Worm (Caenorhabditis elegans) whole organism, L4 larva: ENCODE data around the gene R01H2.1.
A peak's percentile ranks its signal among the peaks of the same experiment; 100 is the strongest.

Source experiments
- D1046.2 ChIP-seq: fragments of 200-800 bp; sonication (Bioruptor generic); IDR thresholded peaks from 2 replicates; pipeline ENCODE4 v1.3.6; 2022; ENCODE audit warnings: missing genetic modification characterization, missing compliant biosample characterization
- F26F4.8 ChIP-seq: fragments of 200-800 bp; sonication (Bioruptor generic); conservative IDR thresholded peaks from 2 replicates; pipeline ENCODE4 v1.3.6; 2022; ENCODE audit warnings: missing genetic modification characterization, missing compliant biosample characterization
- T20F7.1 ChIP-seq: fragments of 200-800 bp; sonication (Bioruptor generic); optimal IDR thresholded peaks from 2 replicates; lab custom pipeline; 2018; ENCODE audit warnings: mild to moderate bottlenecking, missing genetic modification characterization, missing compliant biosample characterization
- Y105C5A.15 ChIP-seq: fragments of 200-800 bp; sonication (Bioruptor generic); IDR thresholded peaks from 2 replicates; pipeline ENCODE4 v1.3.6; 2022; ENCODE audit warnings: missing genetic modification characterization, missing compliant biosample characterization
- Y48G9A.11 ChIP-seq: fragments of 200-800 bp; sonication (Bioruptor generic); IDR thresholded peaks from 2 replicates; pipeline ENCODE4 v1.3.6; 2022; ENCODE audit warnings: missing genetic modification reagents, missing genetic modification characterization, missing compliant biosample characterization
- ZK337.2 ChIP-seq: fragments of 200-800 bp; sonication (Bioruptor generic); IDR thresholded peaks from 2 replicates; pipeline ENCODE4 v1.3.6; 2022; ENCODE audit warnings: missing genetic modification reagents, missing genetic modification characterization, missing compliant biosample characterization
- ZK546.5 ChIP-seq, 2 experiments: sonication (generic microtip); optimal IDR thresholded peaks; 2 replicates each; lab custom pipeline; 2017; ENCODE audit warnings: missing biosample characterization in 2 of 2, missing genetic modification characterization in 2 of 2
- ama-1 ChIP-seq: fragments of 150-350 bp; optimal IDR thresholded peaks from 2 replicates; lab custom pipeline; 2014; ENCODE audit warnings: inconsistent platforms, mixed read lengths
- attf-4 ChIP-seq: sonication (generic microtip); optimal IDR thresholded peaks from 3 replicates; lab custom pipeline; 2017; ENCODE audit warnings: missing biosample characterization, missing genetic modification characterization
- ceh-32 ChIP-seq: sonication (generic microtip); optimal IDR thresholded peaks from 2 replicates; lab custom pipeline; 2016; ENCODE audit warnings: mild to moderate bottlenecking, missing genetic modification characterization, missing compliant biosample characterization; ENCODE audit not compliant: poor library complexity
- ces-1 ChIP-seq: fragments of 150-350 bp; sonication (generic microtip); optimal IDR thresholded peaks from 4 replicates; lab custom pipeline; 2014; ENCODE audit warnings: missing biosample characterization, missing genetic modification reagents, missing genetic modification characterization
- daf-16 ChIP-seq, 3 experiments: sonication (generic microtip); optimal IDR thresholded peaks; 2 replicates each; lab custom pipeline; 2016 to 2017; ENCODE audit warnings: missing genetic modification characterization in 3 of 3, missing genetic modification reagents in 3 of 3, mild to moderate bottlenecking in 2 of 3, missing compliant biosample characterization in 2 of 3, missing biosample characterization in 1 of 3, moderate library complexity in 1 of 3
- dmd-6 ChIP-seq: fragments of 200-800 bp; sonication (Bioruptor generic); IDR thresholded peaks from 2 replicates; pipeline ENCODE4 v1.3.6; 2022; ENCODE audit warnings: missing genetic modification reagents, missing genetic modification characterization, missing compliant biosample characterization
- dmd-8 ChIP-seq: fragments of 200-800 bp; sonication (Bioruptor generic); IDR thresholded peaks from 2 replicates; pipeline ENCODE4 v1.3.6; 2022; ENCODE audit warnings: missing genetic modification characterization, missing compliant biosample characterization
- dpl-1 ChIP-seq: fragments of 150-350 bp; optimal IDR thresholded peaks from 2 replicates; lab custom pipeline; 2014; ENCODE audit warnings: missing biosample characterization, missing genetic modification reagents, missing genetic modification characterization
- egl-43 ChIP-seq: fragments of 200-800 bp; sonication (Bioruptor generic); IDR thresholded peaks from 2 replicates; pipeline ENCODE4 v1.3.6; 2022; ENCODE audit warnings: missing genetic modification reagents, missing genetic modification characterization, missing compliant biosample characterization
- hlh-30 ChIP-seq: sonication (generic microtip); optimal IDR thresholded peaks from 2 replicates; lab custom pipeline; 2017; ENCODE audit warnings: antibody characterized with exemption, mild to moderate bottlenecking, missing genetic modification characterization, missing compliant biosample characterization; ENCODE audit not compliant: insufficient read depth
- lim-7 ChIP-seq: fragments of 200-800 bp; sonication (Bioruptor generic); IDR thresholded peaks from 2 replicates; pipeline ENCODE4 v1.3.6; 2022; ENCODE audit warnings: missing genetic modification characterization, missing compliant biosample characterization
- lin-38 ChIP-seq: fragments of 200-800 bp; sonication (Bioruptor generic); IDR thresholded peaks from 2 replicates; pipeline ENCODE4 v1.3.6; 2022; ENCODE audit warnings: missing genetic modification reagents, missing genetic modification characterization, missing compliant biosample characterization
- lir-3 ChIP-seq: sonication (generic microtip); optimal IDR thresholded peaks from 2 replicates; lab custom pipeline; 2016; ENCODE audit warnings: mild to moderate bottlenecking, missing genetic modification characterization, missing compliant biosample characterization
- lsy-2 ChIP-seq, 2 experiments: fragments of 150-350 bp in 1 of 2; sonication (generic microtip) in 1 of 2; optimal IDR thresholded peaks; 2 replicates each; lab custom pipeline; 2014 to 2017; ENCODE audit warnings: missing biosample characterization in 2 of 2, missing genetic modification characterization in 2 of 2
- mdl-1 ChIP-seq, 2 experiments: fragments of 150-350 bp in 1 of 2; sonication (generic microtip) in 1 of 2; optimal IDR thresholded peaks; 2 replicates each; lab custom pipeline; 2014 to 2017; ENCODE audit warnings: missing biosample characterization in 2 of 2, missing genetic modification characterization in 2 of 2
- mep-1 ChIP-seq: fragments of 150-350 bp; sonication (generic microtip); optimal IDR thresholded peaks from 3 replicates; lab custom pipeline; 2014; ENCODE audit warnings: missing biosample characterization, missing genetic modification characterization
- nhr-111 ChIP-seq: fragments of 200-800 bp; sonication (Bioruptor generic); optimal IDR thresholded peaks from 2 replicates; lab custom pipeline; 2018; ENCODE audit warnings: mild to moderate bottlenecking, missing genetic modification characterization, missing compliant biosample characterization
- nhr-28 ChIP-seq: fragments of 150-350 bp; optimal IDR thresholded peaks from 2 replicates; lab custom pipeline; 2014; ENCODE audit warnings: missing biosample characterization, missing genetic modification characterization
- nhr-48 ChIP-seq: sonication (generic microtip); optimal IDR thresholded peaks from 2 replicates; lab custom pipeline; 2016; ENCODE audit warnings: mild to moderate bottlenecking, missing genetic modification characterization, missing compliant biosample characterization
- nhr-6 ChIP-seq: fragments of 150-350 bp; optimal IDR thresholded peaks from 2 replicates; lab custom pipeline; 2014; ENCODE audit warnings: missing biosample characterization, missing genetic modification characterization
- nhr-76 ChIP-seq: fragments of 150-350 bp; optimal IDR thresholded peaks from 2 replicates; lab custom pipeline; 2014; ENCODE audit warnings: missing biosample characterization, missing genetic modification characterization
- nhr-77 ChIP-seq: fragments of 150-350 bp; optimal IDR thresholded peaks from 2 replicates; lab custom pipeline; 2014; ENCODE audit warnings: missing biosample characterization, missing genetic modification characterization
- rbr-2 ChIP-seq: sonication (generic microtip); optimal IDR thresholded peaks from 2 replicates; lab custom pipeline; 2016; ENCODE audit warnings: missing genotype, missing genetic modification characterization, missing compliant biosample characterization
- set-16 ChIP-seq: fragments of 200-800 bp; sonication (Bioruptor generic); IDR thresholded peaks from 2 replicates; pipeline ENCODE4 v1.3.6; 2022; ENCODE audit warnings: missing genetic modification reagents, missing genetic modification characterization, missing compliant biosample characterization
- snpc-4 ChIP-seq: fragments of 150-350 bp; optimal IDR thresholded peaks from 2 replicates; lab custom pipeline; 2014; ENCODE audit warnings: missing biosample characterization, missing genetic modification characterization
- tra-1 ChIP-seq: fragments of 200-800 bp; sonication (Bioruptor generic); IDR thresholded peaks from 2 replicates; pipeline ENCODE4 v1.3.6; 2022; ENCODE audit warnings: missing genetic modification reagents, missing genetic modification characterization, missing compliant biosample characterization
- unc-62 ChIP-seq, 3 experiments: fragments of 150-350 bp in 1 of 3; sonication (generic microtip); optimal IDR thresholded peaks in 2 of 3; peaks in 1 of 3; 1 replicate in 1 of 3; 2 replicates in 2 of 3; lab custom pipeline; 2014 to 2017; ENCODE audit warnings: missing biosample characterization in 3 of 3, missing genetic modification characterization in 3 of 3, missing genetic modification reagents in 3 of 3, missing genotype in 1 of 3
- zip-2 ChIP-seq: fragments of 150-350 bp; optimal IDR thresholded peaks from 2 replicates; lab custom pipeline; 2014; ENCODE audit warnings: missing biosample characterization, missing genetic modification characterization
- ztf-11 ChIP-seq: fragments of 150-350 bp; optimal IDR thresholded peaks from 2 replicates; lab custom pipeline; 2014; ENCODE audit warnings: missing biosample characterization, missing genetic modification characterization

The R01H2.1 gene

ce11 chrIII:7073801-7074386 is 11.2 kb downstream of the R01H2.1 start, which contains the start of gene ZK418.5:
Gene ZK418.5 (minus strand): TSS chrIII:7073851.
- TF ChIP-seq hlh-30 (tag; lab: Kevin White, UChicago) (peak; percentile 54), mep-1 (peak; percentile 34), snpc-4 (tag; lab: Kevin White, UChicago) (no peak), ceh-32 (tag; lab: Kevin White, UChicago) (no peak), nhr-6 (peak; percentile 50), rbr-2 (tag; lab: Kevin White, UChicago) (peak; percentile 24), dmd-8 (GFP tag; lab: Robert Waterston, UW) (no peak), ces-1 (GFP tag; lab: Kevin White, UChicago) (no peak), T20F7.1 (GFP tag; lab: Kevin White, UChicago) (peak; percentile 25), daf-16 (GFP tag; optimal IDR thresholded peaks at IDR 0.05; lab: Kevin White, UChicago) (no peak), daf-16 (tag; optimal IDR thresholded peaks at IDR 0.05; lab: Kevin White, UChicago) (peak; percentile 12), lin-38 (GFP tag; lab: Robert Waterston, UW) (peak; percentile 95), unc-62 (GFP tag; optimal IDR thresholded peaks at IDR 0.05 in 1 of 2; lab: Kevin White, UChicago) (peak in 1 of 2 experiments; percentile 92), unc-62 (tag; optimal IDR thresholded peaks at IDR 0.05; lab: Kevin White, UChicago) (no peak), dpl-1 (GFP tag; lab: Kevin White, UChicago) (peak; percentile 95), nhr-28 (peak; percentile 29), dmd-6 (GFP tag; lab: Robert Waterston, UW) (0 out of 2 replicates have a peak, but pooled peaks have one; percentile 9), nhr-77 (tag; lab: Kevin White, UChicago) (no peak), ZK337.2 (GFP tag; lab: Robert Waterston, UW) (no peak), ZK546.5 (tag; optimal IDR thresholded peaks at IDR 0.05; lab: Kevin White, UChicago) (no peak), tra-1 (no peak), lsy-2 (tag; optimal IDR thresholded peaks at IDR 0.05; lab: Kevin White, UChicago) (no peak), set-16 (GFP tag; lab: Robert Waterston, UW) (no peak)
- TF ChIP-seq, all 104 proteins: peak for 11

ce11 chrIII:7076386-7076785 is 13.7 kb downstream of the R01H2.1 start, which contains the start of gene ZK418.13:
Gene ZK418.13 (minus strand): TSS chrIII:7076486.
- no peak for TF ChIP-seq mdl-1 (tag; optimal IDR thresholded peaks at IDR 0.05; lab: Kevin White, UChicago)

ce11 chrIII:7078737-7079136 is 16.1 kb downstream of the R01H2.1 start, which contains the start of gene ZK418.6:
Gene ZK418.6 (minus strand): TSS chrIII:7078837.
- TF ChIP-seq lim-7 (GFP tag; lab: Robert Waterston, UW) (no peak), ama-1 (lab: Kevin White, UChicago) (no peak), lsy-2 (tag; optimal IDR thresholded peaks at IDR 0.05; lab: Kevin White, UChicago) (no peak), nhr-76 (tag; lab: Kevin White, UChicago) (no peak), Y48G9A.11 (GFP tag; lab: Robert Waterston, UW) (no peak), D1046.2 (GFP tag; lab: Robert Waterston, UW) (no peak), ceh-32 (tag; lab: Kevin White, UChicago) (no peak)

- TF ChIP-seq attf-4 (no peak), lir-3 (tag; lab: Kevin White, UChicago) (no peak), ztf-11 (no peak), D1046.2 (GFP tag; lab: Robert Waterston, UW) (no peak), egl-43 (GFP tag; lab: Robert Waterston, UW) (no peak), zip-2 (tag; lab: Kevin White, UChicago) (no peak), F26F4.8 (GFP tag; lab: Robert Waterston, UW) (no peak), nhr-111 (GFP tag; lab: Kevin White, UChicago) (no peak), Y105C5A.15 (no peak), nhr-48 (tag; lab: Kevin White, UChicago) (no peak)
- TF ChIP-seq, all 104 proteins: peak for 0
Measured at ce11 chrIII:7080689-7081088, 18.0 kb downstream of the R01H2.1 start, which contains the start of gene ZK418.7. Gene ZK418.7 (minus strand): TSS chrIII:7080789.
